Worm (Caenorhabditis elegans) whole organism, young adult: ENCODE data around the gene acl-9.

Experiments
- B0035.1 ChIP-seq: sonication (generic microtip); optimal IDR thresholded peaks from 2 replicates; lab custom pipeline; 2016; ENCODE audit warnings: missing genetic modification characterization, mild to moderate bottlenecking, missing compliant biosample characterization, missing genotype, missing genetic modification reagents
- D2030.7 ChIP-seq: fragments of 200-800 bp; sonication (Bioruptor generic); IDR thresholded peaks from 2 replicates; pipeline ENCODE4 v1.3.6; 2022; ENCODE audit warnings: missing genetic modification reagents, missing genetic modification characterization, missing compliant biosample characterization
- F22D6.2 ChIP-seq: sonication (generic microtip); optimal IDR thresholded peaks from 2 replicates; lab custom pipeline; 2016; ENCODE audit warnings: mild to moderate bottlenecking, missing genetic modification characterization, missing compliant biosample characterization
- K11D2.4 ChIP-seq: fragments of 200-800 bp; sonication (Bioruptor generic); IDR thresholded peaks from 2 replicates; pipeline ENCODE4 v1.3.6; 2022; ENCODE audit warnings: missing genetic modification reagents, missing genetic modification characterization, missing compliant biosample characterization
- Y53G8AR.9 ChIP-seq: fragments of 200-800 bp; sonication (Bioruptor generic); conservative IDR thresholded peaks from 2 replicates; pipeline ENCODE4 v1.3.6; 2022; ENCODE audit warnings: missing genetic modification reagents, missing genetic modification characterization, missing compliant biosample characterization
- Y56A3A.18 ChIP-seq: fragments of 200-800 bp; sonication (Bioruptor generic); IDR thresholded peaks from 2 replicates; pipeline ENCODE4 v1.3.6; 2022; ENCODE audit warnings: missing genetic modification reagents, missing genetic modification characterization, missing compliant biosample characterization
- Y95B8A.8 ChIP-seq: fragments of 200-800 bp; sonication (Bioruptor generic); IDR thresholded peaks from 2 replicates; pipeline ENCODE4 v1.3.6; 2022; ENCODE audit warnings: missing genetic modification reagents, missing genetic modification characterization, missing compliant biosample characterization
- ama-1 ChIP-seq, 3 experiments: fragments of 150-350 bp in 1 of 3; sonication (generic microtip) in 2 of 3; optimal IDR thresholded peaks; 2 replicates each; lab custom pipeline; 2014 to 2018; ENCODE audit warnings: missing biosample characterization in 2 of 3, missing genetic modification characterization in 2 of 3, missing genetic modification reagents in 2 of 3
- atf-7 ChIP-seq: sonication (generic microtip); optimal IDR thresholded peaks from 2 replicates; lab custom pipeline; 2017; ENCODE audit warnings: mild to moderate bottlenecking, missing genetic modification characterization, missing compliant biosample characterization
- athp-1 ChIP-seq: sonication (generic microtip); optimal IDR thresholded peaks from 2 replicates; lab custom pipeline; 2017; ENCODE audit warnings: mild to moderate bottlenecking, missing genetic modification characterization, missing compliant biosample characterization
- attf-3 ChIP-seq: fragments of 200-800 bp; sonication (Bioruptor generic); conservative IDR thresholded peaks from 2 replicates; pipeline ENCODE4 v1.3.6; 2022; ENCODE audit warnings: missing genetic modification reagents, missing genetic modification characterization, missing compliant biosample characterization
- attf-5 ChIP-seq: fragments of 200-800 bp; sonication (Bioruptor generic); optimal IDR thresholded peaks from 2 replicates; lab custom pipeline; 2018; ENCODE audit warnings: mild to moderate bottlenecking, missing genetic modification characterization, missing compliant biosample characterization
- bed-2 ChIP-seq: fragments of 200-800 bp; sonication (Bioruptor generic); IDR thresholded peaks from 2 replicates; pipeline ENCODE4 v1.3.6; 2022; ENCODE audit warnings: missing genetic modification reagents, missing genetic modification characterization, missing compliant biosample characterization
- ccch-3 ChIP-seq: fragments of 200-800 bp; sonication (Bioruptor generic); optimal IDR thresholded peaks from 2 replicates; lab custom pipeline; 2018; ENCODE audit warnings: mild to moderate bottlenecking, missing genetic modification characterization, missing compliant biosample characterization
- ceh-100 ChIP-seq: fragments of 200-800 bp; sonication (Bioruptor generic); IDR thresholded peaks from 2 replicates; pipeline ENCODE4 v1.3.6; 2022; ENCODE audit warnings: missing genetic modification reagents, missing genetic modification characterization, missing compliant biosample characterization
- hlh-12 ChIP-seq: sonication (generic microtip); optimal IDR thresholded peaks from 2 replicates; lab custom pipeline; 2016; ENCODE audit warnings: missing genetic modification characterization, missing compliant biosample characterization
- hmg-1.2 ChIP-seq: fragments of 200-800 bp; sonication (Bioruptor generic); IDR thresholded peaks from 2 replicates; pipeline ENCODE4 v1.3.6; 2022; ENCODE audit warnings: missing genetic modification reagents, missing genetic modification characterization, missing compliant biosample characterization
- hrde-1 ChIP-seq: sonication (generic microtip); optimal IDR thresholded peaks from 2 replicates; lab custom pipeline; 2016; ENCODE audit warnings: missing genetic modification characterization, mild to moderate bottlenecking, missing compliant biosample characterization, moderate library complexity, missing genotype, missing genetic modification reagents, borderline replicate concordance
- hsf-1 ChIP-seq: fragments of 200-800 bp; sonication (Bioruptor generic); IDR thresholded peaks from 2 replicates; pipeline ENCODE4 v1.3.6; 2022; ENCODE audit warnings: missing genetic modification reagents, missing genetic modification characterization, missing compliant biosample characterization
- lag-1 ChIP-seq: fragments of 200-800 bp; sonication (Bioruptor generic); IDR thresholded peaks from 2 replicates; pipeline ENCODE4 v1.3.6; 2022; ENCODE audit warnings: missing genetic modification reagents, missing genetic modification characterization, missing compliant biosample characterization
- let-526 ChIP-seq: fragments of 200-800 bp; sonication (Bioruptor generic); IDR thresholded peaks from 2 replicates; pipeline ENCODE4 v1.3.6; 2022; ENCODE audit warnings: missing genetic modification reagents, missing genetic modification characterization, missing compliant biosample characterization
- lin-26 ChIP-seq: fragments of 200-800 bp; sonication (Bioruptor generic); IDR thresholded peaks from 2 replicates; pipeline ENCODE4 v1.3.6; 2022; ENCODE audit warnings: missing genetic modification reagents, missing genetic modification characterization, missing compliant biosample characterization
- lin-40 ChIP-seq: sonication (generic microtip); optimal IDR thresholded peaks from 2 replicates; lab custom pipeline; 2016; ENCODE audit warnings: missing genetic modification characterization, mild to moderate bottlenecking, missing compliant biosample characterization, missing genotype, missing genetic modification reagents
- mes-4 ChIP-seq: sonication (generic microtip); optimal IDR thresholded peaks from 2 replicates; lab custom pipeline; 2016; ENCODE audit warnings: missing genotype, missing genetic modification characterization, missing compliant biosample characterization
- mxl-1 ChIP-seq: sonication (generic microtip); optimal IDR thresholded peaks from 2 replicates; lab custom pipeline; 2016; ENCODE audit warnings: missing genetic modification characterization, missing compliant biosample characterization
- nhr-120 ChIP-seq: fragments of 200-800 bp; sonication (Bioruptor generic); IDR thresholded peaks from 2 replicates; pipeline ENCODE4 v1.3.6; 2022; ENCODE audit warnings: missing genetic modification characterization, missing compliant biosample characterization
- nhr-80 ChIP-seq: sonication (generic microtip); optimal IDR thresholded peaks from 2 replicates; lab custom pipeline; 2016; ENCODE audit warnings: missing genetic modification characterization, missing compliant biosample characterization
- pbrm-1 ChIP-seq: fragments of 200-800 bp; sonication (Bioruptor generic); IDR thresholded peaks from 2 replicates; pipeline ENCODE4 v1.3.6; 2022; ENCODE audit warnings: missing genetic modification reagents, missing genetic modification characterization, missing compliant biosample characterization
- snpc-1.1 ChIP-seq: sonication (generic microtip); optimal IDR thresholded peaks from 2 replicates; lab custom pipeline; 2017; ENCODE audit warnings: missing genetic modification characterization, mild to moderate bottlenecking, missing compliant biosample characterization, antibody characterized with exemption, moderate library complexity, missing genotype, missing genetic modification reagents; ENCODE audit not compliant: insufficient read depth
- snpc-1.3 ChIP-seq: sonication (generic microtip); optimal IDR thresholded peaks from 2 replicates; lab custom pipeline; 2017; ENCODE audit warnings: missing genetic modification characterization, mild to moderate bottlenecking, missing compliant biosample characterization, antibody characterized with exemption, moderate library complexity, missing genotype, missing genetic modification reagents; ENCODE audit not compliant: insufficient read depth
- snpc-3.4 ChIP-seq: sonication (generic microtip); optimal IDR thresholded peaks from 2 replicates; lab custom pipeline; 2017; ENCODE audit warnings: missing genetic modification characterization, mild to moderate bottlenecking, missing compliant biosample characterization, antibody characterized with exemption, moderate library complexity, missing genotype, missing genetic modification reagents
- tbx-9 ChIP-seq: sonication (generic microtip); optimal IDR thresholded peaks from 2 replicates; lab custom pipeline; 2016; ENCODE audit warnings: borderline replicate concordance, missing genetic modification characterization, inconsistent platforms, missing compliant biosample characterization
- ztf-18 ChIP-seq: sonication (generic microtip); optimal IDR thresholded peaks from 2 replicates; lab custom pipeline; 2016; ENCODE audit warnings: missing genotype, mild to moderate bottlenecking, missing genetic modification characterization, missing compliant biosample characterization
- ztf-22 ChIP-seq: fragments of 200-800 bp; sonication (Bioruptor generic); optimal IDR thresholded peaks from 2 replicates; lab custom pipeline; 2018; ENCODE audit warnings: mild to moderate bottlenecking, missing genetic modification characterization, moderate library complexity, missing compliant biosample characterization
- ztf-28 ChIP-seq: fragments of 200-800 bp; sonication (Bioruptor generic); IDR thresholded peaks from 2 replicates; pipeline ENCODE4 v1.3.6; 2022; ENCODE audit warnings: missing genetic modification reagents, missing genetic modification characterization, missing compliant biosample characterization

acl-9 gene

ce11 chrV:6462606-6463005, 9.6 kb downstream of the acl-9 start:
- peak; percentile 30 for TF ChIP-seq attf-5 (GFP tag; lab: Kevin White, UChicago)
- no peak for TF ChIP-seq D2030.7 (GFP tag; lab: Robert Waterston, UW)
- no peak for TF ChIP-seq let-526
- no peak for TF ChIP-seq hrde-1 (tag; lab: Kevin White, UChicago)
- no peak for TF ChIP-seq ccch-3 (GFP tag; lab: Kevin White, UChicago)
- TF ChIP-seq Y56A3A.18 (GFP tag; lab: Robert Waterston, UW), result no peak
- peak; percentile 7 for TF ChIP-seq lin-40 (tag; lab: Kevin White, UChicago)
- TF ChIP-seq hmg-1.2 (GFP tag; lab: Robert Waterston, UW), result peak; percentile 22; the same call in 1 of the 2 replicates
- no peak for TF ChIP-seq mes-4
- no peak for TF ChIP-seq ztf-18
- no peak for TF ChIP-seq ztf-28 (GFP tag; lab: Robert Waterston, UW)
- TF ChIP-seq mxl-1 (tag; lab: Kevin White, UChicago), result no peak
- TF ChIP-seq ztf-22 (GFP tag; lab: Kevin White, UChicago), result no peak
- peak; percentile 48 for TF ChIP-seq nhr-80 (tag; lab: Kevin White, UChicago)
- TF ChIP-seq K11D2.4 (GFP tag; lab: Robert Waterston, UW), result no peak

ce11 chrV:6464238-6464637, 11.2 kb downstream of the acl-9 start:
- TF ChIP-seq snpc-1.1 (no peak), bed-2 (GFP tag; lab: Robert Waterston, UW) (no peak)

ce11 chrV:6464765-6465164, 11.7 kb downstream of the acl-9 start, which contains the start of gene unc-83:
TSS of gene unc-83 (plus strand) at chrV:6465065.
- TF ChIP-seq attf-3 (GFP tag; lab: Robert Waterston, UW) (no peak), tbx-9 (tag; lab: Kevin White, UChicago) (no peak), ceh-100 (GFP tag; lab: Robert Waterston, UW) (no peak), snpc-3.4 (tag; lab: Kevin White, UChicago) (no peak), lin-26 (no peak), hsf-1 (GFP tag; lab: Robert Waterston, UW) (no peak), pbrm-1 (GFP tag; lab: Robert Waterston, UW) (no peak)
- TF ChIP-seq, all 124 proteins: peak for 0

- no peak for TF ChIP-seq atf-7 (tag; lab: Kevin White, UChicago)
- no peak for TF ChIP-seq Y53G8AR.9
- no peak for TF ChIP-seq F22D6.2 (tag; lab: Kevin White, UChicago)
- no peak for TF ChIP-seq B0035.1 (tag; lab: Kevin White, UChicago)
- TF ChIP-seq nhr-120 (GFP tag; lab: Robert Waterston, UW), result no peak
- no peak for TF ChIP-seq attf-5 (GFP tag; lab: Kevin White, UChicago)
These were observed 14.7 kb downstream of the acl-9 start for ce11 chrV:6467676-6468075.

ce11 chrV:6471208-6471607, 18.2 kb downstream of the acl-9 start:
- TF ChIP-seq hrde-1 (tag; lab: Kevin White, UChicago) (no peak), Y95B8A.8 (GFP tag; lab: Robert Waterston, UW) (no peak), lag-1 (GFP tag; lab: Robert Waterston, UW) (no peak), ama-1 (optimal IDR thresholded peaks at IDR 0.05; lab: Kevin White, UChicago) (no peak), ama-1 (GFP tag; optimal IDR thresholded peaks at IDR 0.05; lab: Kevin White, UChicago) (no peak), hlh-12 (tag; lab: Kevin White, UChicago) (no peak), snpc-1.1 (no peak), snpc-1.3 (no peak), athp-1 (no peak)
